Worm (Caenorhabditis elegans) whole organism, early embryonic: ENCODE results near the gene Y49A3A.3.

Source experiments
- B0310.2 ChIP-seq: sonication (generic microtip); optimal IDR thresholded peaks from 2 replicates; lab custom pipeline; 2016; ENCODE audit warnings: mild to moderate bottlenecking, missing genetic modification characterization, missing compliant biosample characterization
- F13C5.2 ChIP-seq: sonication (generic microtip); optimal IDR thresholded peaks from 2 replicates; lab custom pipeline; 2017; ENCODE audit warnings: mild to moderate bottlenecking, missing genetic modification characterization, inconsistent platforms, missing compliant biosample characterization
- aly-1 ChIP-seq: sonication (generic microtip); optimal IDR thresholded peaks from 2 replicates; lab custom pipeline; 2016; ENCODE audit warnings: missing genetic modification characterization, missing compliant biosample characterization
- ama-1 ChIP-seq: fragments of 150-350 bp; optimal IDR thresholded peaks from 2 replicates; lab custom pipeline; 2014
- ceh-13 ChIP-seq: fragments of 200-800 bp; sonication (Bioruptor generic); optimal IDR thresholded peaks from 2 replicates; lab custom pipeline; 2018; ENCODE audit warnings: mild to moderate bottlenecking, missing genetic modification characterization, missing compliant biosample characterization
- ceh-36 ChIP-seq: sonication (generic microtip); optimal IDR thresholded peaks from 2 replicates; lab custom pipeline; 2016; ENCODE audit warnings: missing genetic modification characterization, inconsistent platforms, missing compliant biosample characterization
- ets-7 ChIP-seq: sonication (generic microtip); optimal IDR thresholded peaks from 2 replicates; lab custom pipeline; 2016; ENCODE audit warnings: missing genotype, missing genetic modification characterization, missing compliant biosample characterization
- flt-1 ChIP-seq: fragments of 200-800 bp; sonication (Bioruptor generic); IDR thresholded peaks from 2 replicates; pipeline ENCODE4 v1.3.6; 2022; ENCODE audit warnings: missing genetic modification characterization, missing compliant biosample characterization
- hmbx-1 ChIP-seq: sonication (generic microtip); optimal IDR thresholded peaks from 2 replicates; lab custom pipeline; 2016; ENCODE audit warnings: mild to moderate bottlenecking, missing genetic modification characterization, missing compliant biosample characterization
- hmg-4 ChIP-seq: fragments of 200-800 bp; sonication (Bioruptor generic); optimal IDR thresholded peaks from 2 replicates; lab custom pipeline; 2018; ENCODE audit warnings: mild to moderate bottlenecking, missing genetic modification characterization, missing compliant biosample characterization
- hnd-1 ChIP-seq: sonication (generic microtip); optimal IDR thresholded peaks from 2 replicates; lab custom pipeline; 2016; ENCODE audit warnings: missing genetic modification characterization, missing compliant biosample characterization
- pes-1 ChIP-seq: fragments of 200-800 bp; sonication (Bioruptor generic); IDR thresholded peaks from 2 replicates; pipeline ENCODE4 v1.3.6; 2022; ENCODE audit warnings: missing genetic modification reagents, missing genetic modification characterization, missing compliant biosample characterization
- scrt-1 ChIP-seq: fragments of 200-800 bp; sonication (Bioruptor generic); IDR thresholded peaks from 2 replicates; pipeline ENCODE4 v1.3.6; 2022; ENCODE audit warnings: missing genetic modification characterization, missing compliant biosample characterization
- sea-1 ChIP-seq: fragments of 200-800 bp; sonication (Bioruptor generic); conservative IDR thresholded peaks from 2 replicates; pipeline ENCODE4 v1.3.6; 2022; ENCODE audit warnings: missing genetic modification characterization, missing compliant biosample characterization
- tbx-11 ChIP-seq: fragments of 200-800 bp; sonication (Bioruptor generic); IDR thresholded peaks from 2 replicates; pipeline ENCODE4 v1.3.6; 2022; ENCODE audit warnings: missing genetic modification characterization, missing compliant biosample characterization
- tbx-37 ChIP-seq: fragments of 200-800 bp; sonication (Bioruptor generic); conservative IDR thresholded peaks from 2 replicates; pipeline ENCODE4 v1.3.6; 2022; ENCODE audit warnings: missing genetic modification reagents, missing genetic modification characterization, missing compliant biosample characterization
- tra-4 ChIP-seq: sonication (generic microtip); optimal IDR thresholded peaks from 2 replicates; lab custom pipeline; 2017; ENCODE audit warnings: missing genetic modification characterization, missing compliant biosample characterization

The Y49A3A.3 gene

ce11 chrV:14364586-14365248 lies 10.5 kb downstream of the Y49A3A.3 start:
- TF ChIP-seq flt-1: no peak
- no peak for TF ChIP-seq ama-1 (lab: Kevin White, UChicago)
- TF ChIP-seq B0310.2 (tag; lab: Kevin White, UChicago): no peak
- TF ChIP-seq hmg-4 (GFP tag; lab: Kevin White, UChicago): no peak
- no peak for TF ChIP-seq hmbx-1 (tag; lab: Kevin White, UChicago)
- TF ChIP-seq sea-1 (GFP tag; lab: Robert Waterston, UW): no peak
- no peak for TF ChIP-seq ceh-13 (GFP tag; lab: Kevin White, UChicago)
- no peak for TF ChIP-seq ceh-36 (tag; lab: Kevin White, UChicago)
- TF ChIP-seq hnd-1: no peak

ce11 chrV:14366487-14366962 lies 12.3 kb downstream of the Y49A3A.3 start:
- no peak for TF ChIP-seq hmbx-1 (tag; lab: Kevin White, UChicago)
- TF ChIP-seq tbx-37: no peak
- TF ChIP-seq tra-4 (tag; lab: Kevin White, UChicago): no peak
- peak; percentile 16 for TF ChIP-seq aly-1 (tag; lab: Kevin White, UChicago)

ce11 chrV:14368272-14369052 lies 14.3 kb downstream of the Y49A3A.3 start:
- no peak for TF ChIP-seq B0310.2 (tag; lab: Kevin White, UChicago)
- no peak for TF ChIP-seq tbx-11 (GFP tag; lab: Robert Waterston, UW)
- TF ChIP-seq hmg-4 (GFP tag; lab: Kevin White, UChicago): no peak
- no peak for TF ChIP-seq tra-4 (tag; lab: Kevin White, UChicago)
- TF ChIP-seq sea-1 (GFP tag; lab: Robert Waterston, UW): no peak
- TF ChIP-seq hnd-1: no peak
- no peak for TF ChIP-seq ama-1 (lab: Kevin White, UChicago)
- TF ChIP-seq hmbx-1 (tag; lab: Kevin White, UChicago): no peak
- no peak for TF ChIP-seq ceh-13 (GFP tag; lab: Kevin White, UChicago)
- no peak for TF ChIP-seq scrt-1 (GFP tag; lab: Robert Waterston, UW)
- TF ChIP-seq ets-7 (tag; lab: Kevin White, UChicago): no peak
- no peak for TF ChIP-seq pes-1 (GFP tag; lab: Robert Waterston, UW)
- TF ChIP-seq tbx-37: no peak

ce11 chrV:14369412-14369811 lies 15.2 kb downstream of the Y49A3A.3 start:
- no peak for TF ChIP-seq scrt-1 (GFP tag; lab: Robert Waterston, UW)
- no peak for TF ChIP-seq ama-1 (lab: Kevin White, UChicago)
- TF ChIP-seq F13C5.2 (tag; lab: Kevin White, UChicago): no peak
- TF ChIP-seq hmg-4 (GFP tag; lab: Kevin White, UChicago): no peak
- TF ChIP-seq ceh-13 (GFP tag; lab: Kevin White, UChicago): no peak
- no peak for TF ChIP-seq pes-1 (GFP tag; lab: Robert Waterston, UW)
- no peak for TF ChIP-seq tra-4 (tag; lab: Kevin White, UChicago)
- no peak for TF ChIP-seq B0310.2 (tag; lab: Kevin White, UChicago)
- TF ChIP-seq sea-1 (GFP tag; lab: Robert Waterston, UW): no peak
- TF ChIP-seq flt-1: no peak
- TF ChIP-seq tbx-37: no peak
- TF ChIP-seq ceh-36 (tag; lab: Kevin White, UChicago): no peak
- no peak for TF ChIP-seq aly-1 (tag; lab: Kevin White, UChicago)
- TF ChIP-seq ets-7 (tag; lab: Kevin White, UChicago): no peak
- no peak for TF ChIP-seq tbx-11 (GFP tag; lab: Robert Waterston, UW)
- no peak for TF ChIP-seq hnd-1
- TF ChIP-seq hmbx-1 (tag; lab: Kevin White, UChicago): no peak

- TF ChIP-seq hnd-1: no peak
Observed at ce11 chrV:14372774-14373173, 18.6 kb downstream of the Y49A3A.3 start, which contains the start of gene unc-39. unc-39 (plus strand) TSS chrV:14373074.

- TF ChIP-seq ceh-13 (GFP tag; lab: Kevin White, UChicago) (no peak), tbx-37 (no peak), hmbx-1 (tag; lab: Kevin White, UChicago) (no peak), scrt-1 (GFP tag; lab: Robert Waterston, UW) (no peak), tra-4 (tag; lab: Kevin White, UChicago) (no peak), sea-1 (GFP tag; lab: Robert Waterston, UW) (no peak), ama-1 (lab: Kevin White, UChicago) (no peak)
Observed at ce11 chrV:14378052-14378451, 23.8 kb downstream of the Y49A3A.3 start.

ce11 chrV:14378986-14379385 lies 24.8 kb downstream of the Y49A3A.3 start, which contains the start of gene npr-43:
npr-43 (minus strand) TSS chrV:14379086.
- TF ChIP-seq scrt-1 (GFP tag; lab: Robert Waterston, UW) (no peak), ets-7 (tag; lab: Kevin White, UChicago) (no peak), hmbx-1 (tag; lab: Kevin White, UChicago) (no peak), B0310.2 (tag; lab: Kevin White, UChicago) (no peak), sea-1 (GFP tag; lab: Robert Waterston, UW) (no peak), hmg-4 (GFP tag; lab: Kevin White, UChicago) (no peak), tbx-11 (GFP tag; lab: Robert Waterston, UW) (no peak), aly-1 (tag; lab: Kevin White, UChicago) (no peak), ceh-13 (GFP tag; lab: Kevin White, UChicago) (no peak), pes-1 (GFP tag; lab: Robert Waterston, UW) (no peak), tbx-37 (no peak), flt-1 (no peak)
